Fruit fly (Drosophila melanogaster): Measurements from ENCODE around the gene CG16700.

dm6 chrX:17113324-17113723, 21.7 kb downstream of the CG16700 start:
- TF ChIP-seq Ada2b (GFP tag; IDR thresholded peaks at IDR 0.05), result no peak
- no peak for TF ChIP-seq CG1832 (GFP tag; optimal IDR thresholded peaks at IDR 0.05)
- no peak for TF ChIP-seq CG11560 (tag; IDR thresholded peaks at IDR 0.05)
- no peak for TF ChIP-seq Ets97D (GFP tag; optimal IDR thresholded peaks at IDR 0.05)
- no peak for TF ChIP-seq CG42726 (GFP tag; IDR thresholded peaks at IDR 0.05; ENCODE audit: partially characterized antibody)
- no peak for TF ChIP-seq CG5953 (GFP tag; IDR thresholded peaks at IDR 0.05)
